Fruit fly (Drosophila melanogaster): ENCODE results near the gene ds.

dm6 chr2L:636507-636906, 78.3 kb downstream of the ds start:
- no peak for TF ChIP-seq insv (optimal IDR thresholded peaks at IDR 0.05)
- TF ChIP-seq h (optimal IDR thresholded peaks at IDR 0.05): no peak
- TF ChIP-seq psq (optimal IDR thresholded peaks at IDR 0.05): no peak
- no peak for TF ChIP-seq ttk (optimal IDR thresholded peaks at IDR 0.05)
- no peak for TF ChIP-seq Sin3A (optimal IDR thresholded peaks at IDR 0.05)

Data from Kc167 (cell line).